Worm (Caenorhabditis elegans) whole organism, L3 larva: ENCODE data around the gene F54D8.10.

Source experiments
- R02D3.7 ChIP-seq: fragments of 150-350 bp; optimal IDR thresholded peaks from 2 replicates; lab custom pipeline; 2014; ENCODE audit warnings: missing biosample characterization, missing genetic modification characterization
- ZK546.5 ChIP-seq: sonication (generic microtip); optimal IDR thresholded peaks from 2 replicates; lab custom pipeline; 2017; ENCODE audit warnings: missing biosample characterization, missing genetic modification characterization
- aly-2 ChIP-seq: fragments of 150-350 bp; optimal IDR thresholded peaks from 2 replicates; lab custom pipeline; 2014; ENCODE audit warnings: missing biosample characterization, missing genetic modification characterization
- ama-1 ChIP-seq: fragments of 150-350 bp; optimal IDR thresholded peaks from 2 replicates; lab custom pipeline; 2018
- ceh-16 ChIP-seq: sonication (generic microtip); optimal IDR thresholded peaks from 2 replicates; lab custom pipeline; 2017; ENCODE audit warnings: missing biosample characterization, missing genetic modification characterization
- ceh-28 ChIP-seq: fragments of 150-350 bp; optimal IDR thresholded peaks from 2 replicates; lab custom pipeline; 2014; ENCODE audit warnings: missing biosample characterization, missing genetic modification reagents, missing genetic modification characterization
- ceh-82 ChIP-seq: fragments of 150-350 bp; optimal IDR thresholded peaks from 2 replicates; lab custom pipeline; 2014; ENCODE audit warnings: missing biosample characterization, missing genetic modification characterization
- daf-12 ChIP-seq: fragments of 150-350 bp; optimal IDR thresholded peaks from 2 replicates; lab custom pipeline; 2014; ENCODE audit warnings: missing biosample characterization, missing genetic modification reagents, missing genetic modification characterization
- egl-27 ChIP-seq: sonication (generic microtip); optimal IDR thresholded peaks from 4 replicates; lab custom pipeline; 2017; ENCODE audit warnings: missing biosample characterization, missing genetic modification reagents, missing genetic modification characterization
- egl-5 ChIP-seq: fragments of 150-350 bp; optimal IDR thresholded peaks from 2 replicates; lab custom pipeline; 2017; ENCODE audit warnings: missing biosample characterization, missing genetic modification reagents, missing genetic modification characterization, inconsistent platforms
- elt-1 ChIP-seq: fragments of 150-350 bp; optimal IDR thresholded peaks from 2 replicates; lab custom pipeline; 2014; ENCODE audit warnings: missing biosample characterization, missing genetic modification characterization
- elt-2 ChIP-seq: sonication (generic microtip); optimal IDR thresholded peaks from 2 replicates; lab custom pipeline; 2016; ENCODE audit warnings: missing genetic modification reagents, mild to moderate bottlenecking, missing genetic modification characterization, missing compliant biosample characterization
- elt-3 ChIP-seq, 3 experiments: fragments of 150-350 bp in 1 of 3; sonication (generic microtip) in 2 of 3; optimal IDR thresholded peaks; 2 replicates in 2 of 3; 4 replicates in 1 of 3; lab custom pipeline; 2014 to 2017; ENCODE audit warnings: missing biosample characterization in 3 of 3, missing genetic modification characterization in 3 of 3
- fkh-10 ChIP-seq: sonication (generic microtip); optimal IDR thresholded peaks from 2 replicates; lab custom pipeline; 2017; ENCODE audit warnings: missing biosample characterization, missing genetic modification reagents, missing genetic modification characterization
- fkh-2 ChIP-seq: fragments of 150-350 bp; optimal IDR thresholded peaks from 2 replicates; lab custom pipeline; 2014; ENCODE audit warnings: missing biosample characterization, missing genetic modification reagents, missing genetic modification characterization
- fos-1 ChIP-seq: fragments of 150-350 bp; optimal IDR thresholded peaks from 2 replicates; lab custom pipeline; 2014; ENCODE audit warnings: missing biosample characterization, missing genetic modification characterization
- hmg-11 ChIP-seq: sonication (generic microtip); optimal IDR thresholded peaks from 2 replicates; lab custom pipeline; 2016; ENCODE audit warnings: missing genetic modification characterization, missing compliant biosample characterization
- jun-1 ChIP-seq: fragments of 150-350 bp; optimal IDR thresholded peaks from 2 replicates; lab custom pipeline; 2014; ENCODE audit warnings: missing biosample characterization, missing genetic modification reagents, missing genetic modification characterization
- lin-15B ChIP-seq: fragments of 150-350 bp; optimal IDR thresholded peaks from 2 replicates; lab custom pipeline; 2014; ENCODE audit warnings: missing biosample characterization, missing genetic modification characterization
- lin-39 ChIP-seq: fragments of 150-350 bp; optimal IDR thresholded peaks from 2 replicates; lab custom pipeline; 2018; ENCODE audit warnings: missing biosample characterization, missing genetic modification reagents, missing genetic modification characterization
- lsy-12 ChIP-seq: sonication (generic microtip); optimal IDR thresholded peaks from 2 replicates; lab custom pipeline; 2016; ENCODE audit warnings: mild to moderate bottlenecking, missing genetic modification characterization, missing compliant biosample characterization
- mdl-1 ChIP-seq: fragments of 150-350 bp; optimal IDR thresholded peaks from 2 replicates; lab custom pipeline; 2014; ENCODE audit warnings: missing biosample characterization, missing genetic modification characterization
- mml-1 ChIP-seq: fragments of 150-350 bp; sonication (generic microtip); optimal IDR thresholded peaks from 3 replicates; lab custom pipeline; 2014; ENCODE audit warnings: missing biosample characterization, missing genetic modification characterization
- nfya-1 ChIP-seq: sonication (generic microtip); optimal IDR thresholded peaks from 2 replicates; lab custom pipeline; 2017; ENCODE audit warnings: missing genetic modification characterization, mild to moderate bottlenecking, missing compliant biosample characterization, antibody characterized with exemption, moderate library complexity; ENCODE audit not compliant: insufficient read depth
- nhr-11 ChIP-seq: fragments of 150-350 bp; optimal IDR thresholded peaks from 2 replicates; lab custom pipeline; 2014; ENCODE audit warnings: missing biosample characterization, missing genetic modification characterization
- nhr-12 ChIP-seq: fragments of 150-350 bp; optimal IDR thresholded peaks from 2 replicates; lab custom pipeline; 2014; ENCODE audit warnings: missing biosample characterization, missing genetic modification characterization
- nhr-23 ChIP-seq: fragments of 150-350 bp; optimal IDR thresholded peaks from 2 replicates; lab custom pipeline; 2014; ENCODE audit warnings: missing biosample characterization, missing genetic modification reagents, missing genetic modification characterization
- nhr-237 ChIP-seq: fragments of 150-350 bp; optimal IDR thresholded peaks from 2 replicates; lab custom pipeline; 2014; ENCODE audit warnings: missing biosample characterization, missing genetic modification characterization
- nhr-25 ChIP-seq: sonication (generic microtip); optimal IDR thresholded peaks from 2 replicates; lab custom pipeline; 2017; ENCODE audit warnings: missing biosample characterization, missing genetic modification characterization
- nhr-28 ChIP-seq: fragments of 150-350 bp; optimal IDR thresholded peaks from 2 replicates; lab custom pipeline; 2014; ENCODE audit warnings: missing biosample characterization, missing genetic modification characterization
- nhr-43 ChIP-seq: sonication (generic microtip); optimal IDR thresholded peaks from 2 replicates; lab custom pipeline; 2016; ENCODE audit warnings: mild to moderate bottlenecking, missing genetic modification characterization, missing compliant biosample characterization; ENCODE audit not compliant: poor library complexity, severe bottlenecking
- nhr-67 ChIP-seq: fragments of 150-350 bp; optimal IDR thresholded peaks from 2 replicates; lab custom pipeline; 2014; ENCODE audit warnings: missing biosample characterization, missing genetic modification characterization
- nhr-76 ChIP-seq: fragments of 150-350 bp; sonication (generic microtip); optimal IDR thresholded peaks from 5 replicates; lab custom pipeline; 2014; ENCODE audit warnings: missing biosample characterization, missing genetic modification characterization
- nhr-77 ChIP-seq: fragments of 150-350 bp; optimal IDR thresholded peaks from 2 replicates; lab custom pipeline; 2014; ENCODE audit warnings: missing biosample characterization, missing genetic modification characterization
- pha-4 ChIP-seq: fragments of 150-350 bp; optimal IDR thresholded peaks from 2 replicates; lab custom pipeline; 2014; ENCODE audit warnings: missing biosample characterization, missing genetic modification reagents, missing genetic modification characterization
- pqm-1 ChIP-seq: fragments of 150-350 bp; optimal IDR thresholded peaks from 2 replicates; lab custom pipeline; 2017; ENCODE audit warnings: missing biosample characterization, missing genetic modification characterization, inconsistent platforms
- sea-2 ChIP-seq: fragments of 150-350 bp; sonication (generic microtip); optimal IDR thresholded peaks from 4 replicates; lab custom pipeline; 2014; ENCODE audit warnings: missing biosample characterization, missing genetic modification reagents, missing genetic modification characterization
- skn-1 ChIP-seq: fragments of 150-350 bp; optimal IDR thresholded peaks from 2 replicates; lab custom pipeline; 2014; ENCODE audit warnings: missing biosample characterization, missing genetic modification characterization
- snpc-4 ChIP-seq: fragments of 150-350 bp; optimal IDR thresholded peaks from 2 replicates; lab custom pipeline; 2014; ENCODE audit warnings: missing biosample characterization, missing genetic modification characterization
- tbx-2 ChIP-seq: sonication (generic microtip); optimal IDR thresholded peaks from 2 replicates; lab custom pipeline; 2016; ENCODE audit warnings: mild to moderate bottlenecking, missing genetic modification characterization, missing compliant biosample characterization
- unc-39 ChIP-seq: sonication (generic microtip); optimal IDR thresholded peaks from 4 replicates; lab custom pipeline; 2017; ENCODE audit warnings: missing biosample characterization, missing genetic modification characterization
- unc-62 ChIP-seq: fragments of 150-350 bp; sonication (generic microtip); optimal IDR thresholded peaks from 4 replicates; lab custom pipeline; 2014; ENCODE audit warnings: missing biosample characterization, missing genetic modification reagents, missing genetic modification characterization
- zag-1 ChIP-seq: fragments of 150-350 bp; optimal IDR thresholded peaks from 2 replicates; lab custom pipeline; 2014; ENCODE audit warnings: missing biosample characterization, missing genetic modification characterization
- ztf-11 ChIP-seq: fragments of 150-350 bp; optimal IDR thresholded peaks from 2 replicates; lab custom pipeline; 2014; ENCODE audit warnings: missing biosample characterization, missing genetic modification characterization
- ztf-4 ChIP-seq: fragments of 150-350 bp; optimal IDR thresholded peaks from 2 replicates; lab custom pipeline; 2014; ENCODE audit warnings: missing biosample characterization, missing genetic modification characterization

Gene F54D8.10

DNA sequence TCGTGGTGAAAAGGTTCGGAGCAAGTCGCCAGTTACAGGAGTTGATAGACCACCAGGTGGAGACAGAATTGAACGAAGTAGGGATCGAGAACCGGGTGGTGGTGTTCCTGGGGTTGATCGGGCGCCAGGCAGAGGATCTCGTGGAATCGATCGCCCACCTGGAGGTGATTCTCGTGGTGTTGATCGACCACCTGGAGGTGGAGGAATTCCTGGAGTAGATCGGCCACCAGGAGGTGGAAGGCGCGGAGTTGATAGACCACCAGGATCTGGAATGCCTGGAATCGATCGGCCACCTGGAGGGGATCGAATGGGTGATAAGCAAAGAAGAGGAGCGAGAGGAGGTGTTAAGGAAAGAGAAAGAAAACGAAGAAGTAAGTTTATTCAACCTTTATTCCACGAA, 10.9 kb downstream of the F54D8.10 start:
- TF ChIP-seq mdl-1 (tag; lab: Kevin White, UChicago) (no peak), hmg-11 (tag; lab: Kevin White, UChicago) (no peak), nfya-1 (tag; lab: Kevin White, UChicago) (no peak), ceh-16 (no peak), nhr-25 (no peak), egl-27 (tag; lab: Kevin White, UChicago) (no peak), lin-39 (no peak), unc-62 (no peak), elt-3 (tag; optimal IDR thresholded peaks at IDR 0.05; lab: Kevin White, UChicago) (no peak), lin-15B (no peak), nhr-77 (tag; lab: Kevin White, UChicago) (no peak), pha-4 (tag; lab: Kevin White, UChicago) (no peak), nhr-12 (tag; lab: Kevin White, UChicago) (no peak), ceh-82 (tag; lab: Kevin White, UChicago) (no peak), elt-2 (tag; lab: Kevin White, UChicago) (no peak), ama-1 (lab: Kevin White, UChicago) (no peak), nhr-23 (tag; lab: Kevin White, UChicago) (no peak), nhr-28 (tag; lab: Kevin White, UChicago) (no peak), unc-39 (tag; lab: Kevin White, UChicago) (no peak), nhr-11 (no peak)

DNA sequence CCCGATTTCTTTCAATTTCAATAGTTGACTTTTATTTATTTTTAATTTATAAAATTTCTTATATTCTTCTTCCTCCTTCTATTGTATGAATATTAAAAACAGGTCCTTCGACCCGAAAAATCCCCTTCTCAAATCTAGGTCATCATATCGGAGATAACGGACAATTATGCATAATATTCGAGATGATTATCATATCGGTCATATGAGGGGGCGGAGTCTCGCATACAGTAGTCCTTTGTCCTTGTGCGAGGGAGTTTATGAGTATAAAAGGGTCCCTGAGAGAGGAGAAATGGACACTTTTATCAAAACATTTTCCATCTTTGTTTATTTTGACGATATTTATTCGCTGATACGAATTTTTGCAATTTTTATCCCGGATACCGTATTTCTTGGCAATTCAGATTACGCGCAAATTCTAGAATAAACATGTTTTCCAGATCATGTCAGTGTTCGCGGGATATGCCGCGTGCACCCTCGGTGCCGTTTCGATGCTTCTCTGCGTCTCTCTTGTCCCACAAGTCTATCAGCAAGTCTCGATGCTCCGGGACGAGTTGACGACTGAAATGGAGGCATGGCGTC, 12.4 kb downstream of the F54D8.10 start, which contains the start of gene dpy-17:
Gene dpy-17 (plus strand): TSS at position 438 of the 579 bp plus-strand sequence.
- TF ChIP-seq nhr-12 (tag; lab: Kevin White, UChicago) (no peak), nhr-43 (no peak), tbx-2 (tag; lab: Kevin White, UChicago) (no peak), lsy-12 (tag; lab: Kevin White, UChicago) (no peak), egl-5 (no peak), nfya-1 (tag; lab: Kevin White, UChicago) (no peak), ztf-4 (tag; lab: Kevin White, UChicago) (no peak), pha-4 (tag; lab: Kevin White, UChicago) (no peak), mml-1 (tag; lab: Kevin White, UChicago) (no peak), egl-27 (tag; lab: Kevin White, UChicago) (no peak), daf-12 (no peak), fos-1 (no peak), aly-2 (no peak)

DNA sequence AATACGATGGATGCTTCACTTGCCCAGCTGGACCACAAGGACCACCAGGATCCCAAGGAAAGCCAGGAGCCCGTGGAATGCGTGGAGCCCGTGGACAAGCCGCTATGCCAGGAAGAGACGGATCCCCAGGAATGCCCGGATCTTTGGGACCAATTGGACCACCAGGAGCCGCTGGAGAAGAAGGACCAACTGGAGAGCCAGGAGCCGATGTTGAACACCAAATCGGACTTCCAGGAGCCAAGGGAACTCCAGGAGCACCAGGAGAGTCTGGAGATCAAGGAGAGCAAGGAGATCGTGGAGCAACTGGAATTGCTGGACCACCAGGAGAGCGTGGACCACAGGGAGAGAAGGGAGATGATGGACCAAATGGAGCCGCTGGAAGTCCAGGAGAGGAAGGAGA, 13.4 kb downstream of the F54D8.10 start:
- TF ChIP-seq daf-12 (no peak), lin-15B (no peak), hmg-11 (tag; lab: Kevin White, UChicago) (no peak), elt-1 (no peak), unc-62 (no peak), nhr-77 (tag; lab: Kevin White, UChicago) (no peak), ztf-4 (tag; lab: Kevin White, UChicago) (no peak), ceh-16 (no peak), nhr-76 (tag; lab: Kevin White, UChicago) (no peak), nhr-23 (tag; lab: Kevin White, UChicago) (no peak), nhr-28 (tag; lab: Kevin White, UChicago) (no peak), nhr-67 (no peak), fkh-2 (tag; lab: Kevin White, UChicago) (no peak), tbx-2 (tag; lab: Kevin White, UChicago) (no peak), snpc-4 (tag; lab: Kevin White, UChicago) (no peak), ZK546.5 (tag; lab: Kevin White, UChicago) (no peak)

DNA sequence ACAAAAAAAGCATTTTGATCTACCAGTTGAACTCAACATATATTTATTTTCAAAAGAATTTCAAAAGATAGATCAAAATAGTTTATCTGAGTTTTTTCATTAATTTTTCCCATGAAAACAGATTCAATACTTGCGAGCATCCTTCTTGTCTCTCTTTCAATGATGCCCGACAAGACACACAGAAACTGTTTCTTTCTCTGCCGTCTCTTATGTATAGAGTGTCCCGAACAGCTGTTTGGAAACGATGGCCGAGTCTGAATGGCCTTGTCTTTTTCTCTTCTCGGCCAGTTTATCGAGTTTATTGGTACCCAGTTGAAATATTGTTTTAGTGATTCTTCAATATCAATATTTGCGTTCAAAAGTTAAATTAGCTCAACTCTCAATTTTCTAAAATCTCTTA, 14.1 kb downstream of the F54D8.10 start:
- TF ChIP-seq ceh-28 (peak; percentile 50), R02D3.7 (tag; lab: Kevin White, UChicago) (no peak), pqm-1 (tag; lab: Kevin White, UChicago) (peak; percentile 40), ceh-82 (tag; lab: Kevin White, UChicago) (no peak), fos-1 (no peak), fkh-10 (GFP tag; lab: Kevin White, UChicago) (no peak), tbx-2 (tag; lab: Kevin White, UChicago) (no peak), hmg-11 (tag; lab: Kevin White, UChicago) (no peak), nhr-77 (tag; lab: Kevin White, UChicago) (no peak), sea-2 (GFP tag; lab: Kevin White, UChicago) (no peak), ztf-11 (tag; lab: Kevin White, UChicago) (no peak), snpc-4 (tag; lab: Kevin White, UChicago) (no peak), elt-2 (tag; lab: Kevin White, UChicago) (peak; percentile 30), daf-12 (no peak), elt-3 (tag; optimal IDR thresholded peaks at IDR 0.05; lab: Kevin White, UChicago) (no peak), mml-1 (tag; lab: Kevin White, UChicago) (no peak), skn-1 (peak; percentile 25), zag-1 (no peak), lsy-12 (tag; lab: Kevin White, UChicago) (no peak), nhr-237 (tag; lab: Kevin White, UChicago) (no peak), lin-15B (peak; percentile 86), nhr-76 (tag; lab: Kevin White, UChicago) (no peak), ZK546.5 (tag; lab: Kevin White, UChicago) (no peak), jun-1 (tag; lab: Kevin White, UChicago) (no peak), nhr-43 (peak; percentile 21), unc-39 (tag; lab: Kevin White, UChicago) (no peak), ama-1 (lab: Kevin White, UChicago) (no peak), nhr-25 (peak; percentile 65)
